Worm (Caenorhabditis elegans) whole organism, L4 larva: ENCODE results near the gene srlf-21.

ENCODE experiments used
- F37D6.2 ChIP-seq: sonication (generic microtip); optimal IDR thresholded peaks from 2 replicates; lab custom pipeline; 2016; ENCODE audit warnings: mild to moderate bottlenecking, missing genetic modification characterization, missing compliant biosample characterization
- F44E2.7 ChIP-seq: fragments of 200-800 bp; sonication (Bioruptor generic); IDR thresholded peaks from 2 replicates; pipeline ENCODE4 v2.1.2; 2022; ENCODE audit warnings: missing genetic modification characterization, missing compliant biosample characterization
- Y105C5A.15 ChIP-seq: fragments of 200-800 bp; sonication (Bioruptor generic); IDR thresholded peaks from 2 replicates; pipeline ENCODE4 v1.3.6; 2022; ENCODE audit warnings: missing genetic modification characterization, missing compliant biosample characterization
- Y5F2A.4 ChIP-seq: fragments of 200-800 bp; sonication (Bioruptor generic); optimal IDR thresholded peaks from 2 replicates; lab custom pipeline; 2018; ENCODE audit warnings: mild to moderate bottlenecking, missing genetic modification characterization, missing compliant biosample characterization
- Y75B8A.6 ChIP-seq: fragments of 200-800 bp; sonication (Bioruptor generic); IDR thresholded peaks from 2 replicates; pipeline ENCODE4 v1.3.6; 2022; ENCODE audit warnings: missing genetic modification reagents, missing genetic modification characterization, missing compliant biosample characterization
- aha-1 ChIP-seq: fragments of 150-350 bp; peaks from one replicate; lab custom pipeline; 2014; ENCODE audit warnings: missing biosample characterization, missing genetic modification characterization
- aly-2 ChIP-seq: sonication (generic microtip); optimal IDR thresholded peaks from 2 replicates; lab custom pipeline; 2018; ENCODE audit warnings: missing biosample characterization, missing genetic modification characterization
- ama-1 ChIP-seq: fragments of 150-350 bp; optimal IDR thresholded peaks from 2 replicates; lab custom pipeline; 2014; ENCODE audit warnings: inconsistent platforms, mixed read lengths
- attf-4 ChIP-seq: sonication (generic microtip); optimal IDR thresholded peaks from 3 replicates; lab custom pipeline; 2017; ENCODE audit warnings: missing biosample characterization, missing genetic modification characterization
- ceh-44 ChIP-seq: fragments of 200-800 bp; sonication (Bioruptor generic); IDR thresholded peaks from 2 replicates; pipeline ENCODE4 v1.3.6; 2022; ENCODE audit warnings: missing genetic modification reagents, missing genetic modification characterization, missing compliant biosample characterization
- ceh-82 ChIP-seq: sonication (generic microtip); optimal IDR thresholded peaks from 2 replicates; lab custom pipeline; 2017; ENCODE audit warnings: missing biosample characterization, missing genetic modification characterization
- cey-2 ChIP-seq: sonication (generic microtip); optimal IDR thresholded peaks from 3 replicates; lab custom pipeline; 2017; ENCODE audit warnings: missing genetic modification characterization, mild to moderate bottlenecking, missing compliant biosample characterization, antibody characterized with exemption, borderline replicate concordance; ENCODE audit not compliant: insufficient read depth
- daf-19 ChIP-seq: fragments of 200-800 bp; sonication (Bioruptor generic); conservative IDR thresholded peaks from 2 replicates; pipeline ENCODE4 v1.3.6; 2022; ENCODE audit warnings: missing genetic modification characterization, missing compliant biosample characterization
- daf-8 ChIP-seq: fragments of 200-800 bp; sonication (Bioruptor generic); IDR thresholded peaks from 2 replicates; pipeline ENCODE4 v1.3.6; 2022; ENCODE audit warnings: missing genetic modification characterization, missing compliant biosample characterization
- dmd-6 ChIP-seq: fragments of 200-800 bp; sonication (Bioruptor generic); IDR thresholded peaks from 2 replicates; pipeline ENCODE4 v1.3.6; 2022; ENCODE audit warnings: missing genetic modification reagents, missing genetic modification characterization, missing compliant biosample characterization
- dmd-9 ChIP-seq: fragments of 200-800 bp; sonication (Bioruptor generic); IDR thresholded peaks from 2 replicates; pipeline ENCODE4 v1.3.6; 2022; ENCODE audit warnings: missing genetic modification reagents, missing genetic modification characterization, missing compliant biosample characterization
- egl-27 ChIP-seq: sonication (generic microtip); optimal IDR thresholded peaks from 3 replicates; lab custom pipeline; 2017; ENCODE audit warnings: missing biosample characterization, missing genetic modification reagents, missing genetic modification characterization
- egl-43 ChIP-seq: fragments of 200-800 bp; sonication (Bioruptor generic); IDR thresholded peaks from 2 replicates; pipeline ENCODE4 v1.3.6; 2022; ENCODE audit warnings: missing genetic modification reagents, missing genetic modification characterization, missing compliant biosample characterization
- hlh-11 ChIP-seq: fragments of 200-800 bp; sonication (Bioruptor generic); optimal IDR thresholded peaks from 2 replicates; lab custom pipeline; 2018; ENCODE audit warnings: mild to moderate bottlenecking, missing genetic modification characterization, missing compliant biosample characterization
- hlh-30 ChIP-seq: sonication (generic microtip); optimal IDR thresholded peaks from 2 replicates; lab custom pipeline; 2017; ENCODE audit warnings: antibody characterized with exemption, mild to moderate bottlenecking, missing genetic modification characterization, missing compliant biosample characterization; ENCODE audit not compliant: insufficient read depth
- lim-7 ChIP-seq: fragments of 200-800 bp; sonication (Bioruptor generic); IDR thresholded peaks from 2 replicates; pipeline ENCODE4 v1.3.6; 2022; ENCODE audit warnings: missing genetic modification characterization, missing compliant biosample characterization
- lin-38 ChIP-seq: fragments of 200-800 bp; sonication (Bioruptor generic); IDR thresholded peaks from 2 replicates; pipeline ENCODE4 v1.3.6; 2022; ENCODE audit warnings: missing genetic modification reagents, missing genetic modification characterization, missing compliant biosample characterization
- lir-3 ChIP-seq: sonication (generic microtip); optimal IDR thresholded peaks from 2 replicates; lab custom pipeline; 2016; ENCODE audit warnings: mild to moderate bottlenecking, missing genetic modification characterization, missing compliant biosample characterization
- lsy-2 ChIP-seq, 2 experiments: fragments of 150-350 bp in 1 of 2; sonication (generic microtip) in 1 of 2; optimal IDR thresholded peaks; 2 replicates each; lab custom pipeline; 2014 to 2017; ENCODE audit warnings: missing biosample characterization in 2 of 2, missing genetic modification characterization in 2 of 2
- mep-1 ChIP-seq: fragments of 150-350 bp; sonication (generic microtip); optimal IDR thresholded peaks from 3 replicates; lab custom pipeline; 2014; ENCODE audit warnings: missing biosample characterization, missing genetic modification characterization
- nhr-11 ChIP-seq: fragments of 150-350 bp; optimal IDR thresholded peaks from 2 replicates; lab custom pipeline; 2014; ENCODE audit warnings: missing biosample characterization, missing genetic modification characterization
- nhr-237 ChIP-seq: sonication (generic microtip); optimal IDR thresholded peaks from 2 replicates; lab custom pipeline; 2017; ENCODE audit warnings: missing biosample characterization, missing genetic modification characterization
- nhr-25 ChIP-seq: sonication (generic microtip); optimal IDR thresholded peaks from 2 replicates; lab custom pipeline; 2017; ENCODE audit warnings: missing genetic modification characterization, mild to moderate bottlenecking, missing compliant biosample characterization, antibody characterized with exemption, moderate library complexity, borderline replicate concordance; ENCODE audit not compliant: insufficient read depth
- nhr-41 ChIP-seq: fragments of 200-800 bp; sonication (Bioruptor generic); IDR thresholded peaks from 2 replicates; pipeline ENCODE4 v1.3.6; 2022; ENCODE audit warnings: missing genetic modification reagents, missing genetic modification characterization, missing compliant biosample characterization
- nhr-42 ChIP-seq: fragments of 200-800 bp; sonication (Bioruptor generic); IDR thresholded peaks from 2 replicates; pipeline ENCODE4 v1.3.6; 2022; ENCODE audit warnings: missing genetic modification characterization, missing compliant biosample characterization
- nhr-48 ChIP-seq: sonication (generic microtip); optimal IDR thresholded peaks from 2 replicates; lab custom pipeline; 2016; ENCODE audit warnings: mild to moderate bottlenecking, missing genetic modification characterization, missing compliant biosample characterization
- pha-4 ChIP-seq, 2 experiments: fragments of 150-350 bp in 1 of 2; fragments of 200-800 bp in 1 of 2; sonication (Bioruptor generic) in 1 of 2; IDR thresholded peaks in 1 of 2; optimal IDR thresholded peaks in 1 of 2; 2 replicates each; pipeline versions ENCODE4 v1.3.6 to Lab custom; 2014 to 2022; ENCODE audit warnings: missing genetic modification characterization in 2 of 2, missing genetic modification reagents in 2 of 2, missing biosample characterization in 1 of 2, missing compliant biosample characterization in 1 of 2
- php-3 ChIP-seq: fragments of 200-800 bp; sonication (Bioruptor generic); IDR thresholded peaks from 2 replicates; pipeline ENCODE4 v1.3.6; 2022; ENCODE audit warnings: missing genetic modification reagents, missing genetic modification characterization, missing compliant biosample characterization
- pqm-1 ChIP-seq: sonication (generic microtip); optimal IDR thresholded peaks from 2 replicates; lab custom pipeline; 2017; ENCODE audit warnings: missing biosample characterization, missing genetic modification characterization
- saeg-2 ChIP-seq: fragments of 200-800 bp; sonication (Bioruptor generic); IDR thresholded peaks from 2 replicates; pipeline ENCODE4 v1.3.6; 2022; ENCODE audit warnings: missing genetic modification reagents, missing genetic modification characterization, missing compliant biosample characterization
- spr-3 ChIP-seq: fragments of 200-800 bp; sonication (Bioruptor generic); optimal IDR thresholded peaks from 2 replicates; lab custom pipeline; 2018; ENCODE audit warnings: mild to moderate bottlenecking, missing genetic modification characterization, missing compliant biosample characterization
- tag-97 ChIP-seq: fragments of 200-800 bp; sonication (Bioruptor generic); IDR thresholded peaks from 2 replicates; pipeline ENCODE4 v1.3.6; 2022; ENCODE audit warnings: missing genetic modification characterization, missing compliant biosample characterization
- unc-39 ChIP-seq: sonication (generic microtip); optimal IDR thresholded peaks from 2 replicates; lab custom pipeline; 2017; ENCODE audit warnings: missing biosample characterization, missing genetic modification characterization
- zfp-2 ChIP-seq: sonication (generic microtip); optimal IDR thresholded peaks from 2 replicates; lab custom pipeline; 2016; ENCODE audit warnings: mild to moderate bottlenecking, missing genetic modification characterization, missing compliant biosample characterization
- zip-2 ChIP-seq: fragments of 150-350 bp; optimal IDR thresholded peaks from 2 replicates; lab custom pipeline; 2014; ENCODE audit warnings: missing biosample characterization, missing genetic modification characterization

The srlf-21 gene

ce11 chrV:852184-852583 lies 38.1 kb downstream of the srlf-21 start, which contains the start of gene K09C6.3:
TSS of gene K09C6.3 (plus strand) at chrV:852484.
- TF ChIP-seq pqm-1 (tag; lab: Kevin White, UChicago) (no peak), spr-3 (GFP tag; lab: Kevin White, UChicago) (no peak), egl-27 (tag; lab: Kevin White, UChicago) (no peak), cey-2 (tag; lab: Kevin White, UChicago) (no peak), ama-1 (no peak), zip-2 (tag; lab: Kevin White, UChicago) (no peak), ceh-44 (no peak), F44E2.7 (GFP tag; lab: Robert Waterston, UW) (no peak), egl-43 (GFP tag; lab: Robert Waterston, UW) (no peak), dmd-6 (GFP tag; lab: Robert Waterston, UW) (no peak), zfp-2 (tag; lab: Kevin White, UChicago) (no peak), nhr-237 (no peak), Y75B8A.6 (GFP tag; lab: Robert Waterston, UW) (no peak), attf-4 (no peak), hlh-30 (tag; lab: Kevin White, UChicago) (no peak), Y105C5A.15 (no peak), nhr-41 (no peak), Y5F2A.4 (no peak)

ce11 chrV:849512-849911 lies 40.8 kb downstream of the srlf-21 start, which contains the start of gene srbc-12:
TSS of gene srbc-12 (plus strand) at chrV:849812.
- TF ChIP-seq aha-1 (no peak), nhr-48 (tag; lab: Kevin White, UChicago) (no peak), aly-2 (tag; lab: Kevin White, UChicago) (no peak), mep-1 (tag; lab: Kevin White, UChicago) (no peak), lin-38 (no peak), spr-3 (GFP tag; lab: Kevin White, UChicago) (no peak), pha-4 (GFP tag; IDR thresholded peaks at IDR 0.05; lab: Robert Waterston, UW) (no peak), pha-4 (tag; optimal IDR thresholded peaks at IDR 0.05; lab: Kevin White, UChicago) (no peak), lir-3 (tag; lab: Kevin White, UChicago) (no peak), daf-8 (no peak), nhr-42 (GFP tag; lab: Robert Waterston, UW) (no peak), nhr-11 (no peak), dmd-9 (GFP tag; lab: Robert Waterston, UW) (no peak), ceh-82 (tag; lab: Kevin White, UChicago) (no peak), saeg-2 (GFP tag; lab: Robert Waterston, UW) (no peak)

- no peak for TF ChIP-seq lir-3 (tag; lab: Kevin White, UChicago)
- no peak for TF ChIP-seq F37D6.2 (tag; lab: Kevin White, UChicago)
- no peak for TF ChIP-seq pqm-1 (tag; lab: Kevin White, UChicago)
- no peak for TF ChIP-seq nhr-48 (tag; lab: Kevin White, UChicago)
- no peak for TF ChIP-seq unc-39 (tag; lab: Kevin White, UChicago)
- TF ChIP-seq tag-97 (GFP tag; lab: Robert Waterston, UW): no peak
- TF ChIP-seq nhr-25 (tag; lab: Kevin White, UChicago): no peak
- TF ChIP-seq lsy-2 (tag; optimal IDR thresholded peaks at IDR 0.05; lab: Kevin White, UChicago): no peak
- TF ChIP-seq hlh-11: no peak
- no peak for TF ChIP-seq daf-19 (GFP tag; lab: Robert Waterston, UW)
- no peak for TF ChIP-seq egl-43 (GFP tag; lab: Robert Waterston, UW)
- TF ChIP-seq php-3: no peak
- TF ChIP-seq lim-7: no peak
Measured at ce11 chrV:849042-849441, 41.3 kb downstream of the srlf-21 start.
